Worm (Caenorhabditis elegans) whole organism, mixed stage, embryonic: ENCODE data around the gene mltn-1.

Experiments
- M03D4.4 ChIP-seq: sonication (generic microtip); optimal IDR thresholded peaks from 2 replicates; lab custom pipeline; 2017; ENCODE audit warnings: mild to moderate bottlenecking, missing genetic modification characterization, missing compliant biosample characterization
- bed-3 ChIP-seq: fragments of 200-800 bp; sonication (Bioruptor generic); optimal IDR thresholded peaks from 3 replicates; lab custom pipeline; 2018; ENCODE audit warnings: mild to moderate bottlenecking, missing genetic modification characterization, moderate library complexity, missing compliant biosample characterization
- blmp-1 ChIP-seq: fragments of 150-350 bp; optimal IDR thresholded peaks from 2 replicates; lab custom pipeline; 2014; ENCODE audit warnings: missing biosample characterization, missing genetic modification characterization
- ceh-39 ChIP-seq: fragments of 150-350 bp; optimal IDR thresholded peaks from 2 replicates; lab custom pipeline; 2014; ENCODE audit warnings: missing biosample characterization, missing genetic modification characterization
- ceh-43 ChIP-seq: fragments of 200-800 bp; sonication (Bioruptor generic); optimal IDR thresholded peaks from 2 replicates; lab custom pipeline; 2018; ENCODE audit warnings: mild to moderate bottlenecking, missing genetic modification characterization, moderate library complexity, missing compliant biosample characterization
- ceh-83 ChIP-seq: fragments of 200-800 bp; sonication (Bioruptor generic); optimal IDR thresholded peaks from 2 replicates; lab custom pipeline; 2018; ENCODE audit warnings: mild to moderate bottlenecking, missing genetic modification characterization, missing compliant biosample characterization
- ces-1 ChIP-seq: fragments of 150-350 bp; optimal IDR thresholded peaks from 2 replicates; lab custom pipeline; 2014; ENCODE audit warnings: missing biosample characterization, missing genetic modification reagents, missing genetic modification characterization
- drap-1 ChIP-seq: fragments of 200-800 bp; sonication (Bioruptor generic); optimal IDR thresholded peaks from 3 replicates; lab custom pipeline; 2018; ENCODE audit warnings: mild to moderate bottlenecking, missing genetic modification characterization, missing compliant biosample characterization
- elt-1 ChIP-seq: sonication (generic microtip); optimal IDR thresholded peaks from 2 replicates; lab custom pipeline; 2017; ENCODE audit warnings: missing genetic modification characterization, mild to moderate bottlenecking, missing compliant biosample characterization, antibody characterized with exemption, moderate library complexity, borderline replicate concordance; ENCODE audit not compliant: insufficient read depth
- elt-3 ChIP-seq: fragments of 150-350 bp; optimal IDR thresholded peaks from 2 replicates; lab custom pipeline; 2014; ENCODE audit warnings: missing biosample characterization, missing genetic modification characterization
- flh-1 ChIP-seq: fragments of 200-800 bp; sonication (Bioruptor generic); optimal IDR thresholded peaks from 2 replicates; lab custom pipeline; 2018; ENCODE audit warnings: mild to moderate bottlenecking, missing genetic modification characterization, moderate library complexity, missing compliant biosample characterization
- ham-2 ChIP-seq: fragments of 200-800 bp; sonication (Bioruptor generic); optimal IDR thresholded peaks from 2 replicates; lab custom pipeline; 2018; ENCODE audit warnings: mild to moderate bottlenecking, missing genetic modification characterization, missing compliant biosample characterization
- hlh-1 ChIP-seq: fragments of 150-350 bp; optimal IDR thresholded peaks from 2 replicates; lab custom pipeline; 2014; ENCODE audit warnings: missing biosample characterization, missing genetic modification reagents, missing genetic modification characterization
- lin-13 ChIP-seq: fragments of 150-350 bp; optimal IDR thresholded peaks from 2 replicates; lab custom pipeline; 2014; ENCODE audit warnings: missing biosample characterization, missing genetic modification characterization
- lin-32 ChIP-seq: fragments of 200-800 bp; sonication (Bioruptor generic); optimal IDR thresholded peaks from 2 replicates; lab custom pipeline; 2018; ENCODE audit warnings: mild to moderate bottlenecking, missing genetic modification characterization, missing compliant biosample characterization
- lsy-2 ChIP-seq: fragments of 150-350 bp; optimal IDR thresholded peaks from 2 replicates; lab custom pipeline; 2014; ENCODE audit warnings: missing biosample characterization, missing genetic modification characterization
- mab-5 ChIP-seq: fragments of 150-350 bp; optimal IDR thresholded peaks from 2 replicates; lab custom pipeline; 2014; ENCODE audit warnings: missing biosample characterization, missing genetic modification characterization
- mls-2 ChIP-seq: sonication (generic microtip); optimal IDR thresholded peaks from 2 replicates; lab custom pipeline; 2016; ENCODE audit warnings: mild to moderate bottlenecking, missing genetic modification characterization, moderate library complexity, missing compliant biosample characterization
- nhr-12 ChIP-seq: fragments of 150-350 bp; optimal IDR thresholded peaks from 2 replicates; lab custom pipeline; 2014; ENCODE audit warnings: missing biosample characterization, missing genetic modification characterization
- nhr-2 ChIP-seq: fragments of 150-350 bp; optimal IDR thresholded peaks from 2 replicates; lab custom pipeline; 2014; ENCODE audit warnings: missing biosample characterization, missing genetic modification characterization
- nhr-237 ChIP-seq: fragments of 150-350 bp; optimal IDR thresholded peaks from 2 replicates; lab custom pipeline; 2014; ENCODE audit warnings: missing biosample characterization, missing genetic modification characterization
- nhr-28 ChIP-seq: fragments of 150-350 bp; optimal IDR thresholded peaks from 2 replicates; lab custom pipeline; 2014; ENCODE audit warnings: missing biosample characterization, missing genetic modification characterization
- nhr-76 ChIP-seq: sonication (generic microtip); optimal IDR thresholded peaks from 2 replicates; lab custom pipeline; 2017; ENCODE audit warnings: missing biosample characterization, missing genetic modification characterization
- pha-4 ChIP-seq: fragments of 150-350 bp; optimal IDR thresholded peaks from 2 replicates; lab custom pipeline; 2018; ENCODE audit warnings: missing biosample characterization, missing genetic modification reagents, missing genetic modification characterization
- sem-2 ChIP-seq: fragments of 200-800 bp; sonication (Bioruptor generic); optimal IDR thresholded peaks from 2 replicates; lab custom pipeline; 2018; ENCODE audit warnings: mild to moderate bottlenecking, missing genetic modification characterization, missing compliant biosample characterization
- snpc-4 ChIP-seq: fragments of 150-350 bp; optimal IDR thresholded peaks from 2 replicates; lab custom pipeline; 2014; ENCODE audit warnings: missing biosample characterization, missing genetic modification characterization
- sptf-1 ChIP-seq: sonication (generic microtip); optimal IDR thresholded peaks from 2 replicates; lab custom pipeline; 2017; ENCODE audit warnings: mild to moderate bottlenecking, missing genetic modification characterization, moderate library complexity, missing compliant biosample characterization
- tbx-8 ChIP-seq: fragments of 200-800 bp; sonication (Bioruptor generic); optimal IDR thresholded peaks from 2 replicates; lab custom pipeline; 2018; ENCODE audit warnings: mild to moderate bottlenecking, missing genetic modification characterization, moderate library complexity, missing compliant biosample characterization
- unc-120 ChIP-seq: sonication (generic microtip); optimal IDR thresholded peaks from 2 replicates; lab custom pipeline; 2017; ENCODE audit warnings: missing genetic modification characterization, missing compliant biosample characterization; ENCODE audit not compliant: poor library complexity, severe bottlenecking
- unc-39 ChIP-seq: fragments of 150-350 bp; optimal IDR thresholded peaks from 2 replicates; lab custom pipeline; 2014; ENCODE audit warnings: missing biosample characterization, missing genetic modification characterization
- unc-62 ChIP-seq: fragments of 150-350 bp; optimal IDR thresholded peaks from 2 replicates; lab custom pipeline; 2014; ENCODE audit warnings: missing biosample characterization, missing genetic modification reagents, missing genetic modification characterization
- zip-8 ChIP-seq: fragments of 150-350 bp; optimal IDR thresholded peaks from 2 replicates; lab custom pipeline; 2014; ENCODE audit warnings: missing biosample characterization, missing genetic modification characterization
- ztf-11 ChIP-seq: fragments of 150-350 bp; optimal IDR thresholded peaks from 2 replicates; lab custom pipeline; 2014; ENCODE audit warnings: missing biosample characterization, missing genetic modification characterization

The mltn-1 gene

ce11 chrII:13145204-13145603 lies at the start of gene mltn-1:
Gene mltn-1, minus strand, starts transcription at chrII:13145225.
- TF ChIP-seq bed-3 (GFP tag; lab: Kevin White, UChicago): no peak
- TF ChIP-seq zip-8 (tag; lab: Kevin White, UChicago): no peak
- no peak for TF ChIP-seq ceh-83 (GFP tag; lab: Kevin White, UChicago)
- no peak for TF ChIP-seq unc-62
- no peak for TF ChIP-seq sptf-1
- no peak for TF ChIP-seq ztf-11 (tag; lab: Kevin White, UChicago)
- TF ChIP-seq pha-4: no peak
- no peak for TF ChIP-seq M03D4.4 (tag; lab: Kevin White, UChicago)
- TF ChIP-seq nhr-76 (tag; lab: Kevin White, UChicago): no peak
- TF ChIP-seq nhr-237 (tag; lab: Kevin White, UChicago): no peak
- TF ChIP-seq ceh-39 (tag; lab: Kevin White, UChicago): no peak
- TF ChIP-seq hlh-1 (tag; lab: Kevin White, UChicago): no peak
- no peak for TF ChIP-seq mab-5
- no peak for TF ChIP-seq ces-1 (GFP tag; lab: Kevin White, UChicago)
- no peak for TF ChIP-seq ham-2
- no peak for TF ChIP-seq mls-2 (tag; lab: Kevin White, UChicago)
- no peak for TF ChIP-seq ceh-43 (GFP tag; lab: Kevin White, UChicago)
- no peak for TF ChIP-seq nhr-2 (tag; lab: Kevin White, UChicago)
- TF ChIP-seq drap-1 (GFP tag; lab: Kevin White, UChicago): no peak

ce11 chrII:13193563-13194103 lies 48.6 kb upstream of the mltn-1 start:
- TF ChIP-seq unc-39 (tag; lab: Kevin White, UChicago): no peak
- no peak for TF ChIP-seq bed-3 (GFP tag; lab: Kevin White, UChicago)
- TF ChIP-seq unc-62: no peak
- TF ChIP-seq lsy-2: no peak
- no peak for TF ChIP-seq elt-3 (tag; lab: Kevin White, UChicago)
- TF ChIP-seq zip-8 (tag; lab: Kevin White, UChicago): no peak
- TF ChIP-seq tbx-8 (GFP tag; lab: Kevin White, UChicago): no peak
- no peak for TF ChIP-seq nhr-76 (tag; lab: Kevin White, UChicago)
- TF ChIP-seq, all 35 proteins: peak for 0

- no peak for TF ChIP-seq ces-1 (GFP tag; lab: Kevin White, UChicago)
- TF ChIP-seq unc-120 (tag; lab: Kevin White, UChicago): no peak
- TF ChIP-seq elt-1 (tag; lab: Kevin White, UChicago): no peak
- TF ChIP-seq bed-3 (GFP tag; lab: Kevin White, UChicago): no peak
- no peak for TF ChIP-seq unc-62
- no peak for TF ChIP-seq flh-1
Observed at ce11 chrII:13190412-13190811, 45.4 kb upstream of the mltn-1 start.

DNA sequence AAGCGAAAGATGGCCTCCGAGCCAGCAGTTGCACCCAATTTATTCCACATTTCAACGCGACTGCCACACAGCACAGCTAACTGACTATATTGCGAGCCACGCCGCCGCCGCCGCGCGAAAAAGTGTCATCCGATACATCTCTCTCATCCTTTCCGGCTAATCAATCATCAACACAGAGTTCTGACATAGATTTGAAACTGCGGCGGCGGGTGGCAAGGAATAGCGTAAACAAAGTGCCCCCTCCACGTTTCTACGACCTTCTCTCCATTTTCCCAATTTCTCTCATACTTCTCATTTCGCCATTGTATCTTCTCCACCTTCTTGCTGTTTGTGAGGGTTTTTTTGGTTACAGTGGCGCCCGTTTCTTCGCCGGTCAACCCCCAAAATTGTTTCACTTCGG lies 44.3 kb upstream of the mltn-1 start:
- TF ChIP-seq M03D4.4 (tag; lab: Kevin White, UChicago) (peak; percentile 31), mab-5 (no peak), nhr-12 (tag; lab: Kevin White, UChicago) (no peak), elt-3 (tag; lab: Kevin White, UChicago) (no peak), snpc-4 (no peak), unc-62 (peak; percentile 93), nhr-237 (tag; lab: Kevin White, UChicago) (no peak), drap-1 (GFP tag; lab: Kevin White, UChicago) (no peak), lsy-2 (no peak), ham-2 (peak; percentile 81), sptf-1 (no peak), unc-120 (tag; lab: Kevin White, UChicago) (peak; percentile 57)

- TF ChIP-seq nhr-28: no peak
- TF ChIP-seq nhr-2 (tag; lab: Kevin White, UChicago): no peak
- TF ChIP-seq drap-1 (GFP tag; lab: Kevin White, UChicago): no peak
- no peak for TF ChIP-seq elt-1 (tag; lab: Kevin White, UChicago)
- no peak for TF ChIP-seq tbx-8 (GFP tag; lab: Kevin White, UChicago)
- no peak for TF ChIP-seq M03D4.4 (tag; lab: Kevin White, UChicago)
- no peak for TF ChIP-seq bed-3 (GFP tag; lab: Kevin White, UChicago)
- no peak for TF ChIP-seq lin-13 (tag; lab: Kevin White, UChicago)
- TF ChIP-seq ceh-43 (GFP tag; lab: Kevin White, UChicago): no peak
- TF ChIP-seq unc-120 (tag; lab: Kevin White, UChicago): no peak
- TF ChIP-seq sptf-1: no peak
- no peak for TF ChIP-seq sem-2 (GFP tag; lab: Kevin White, UChicago)
- no peak for TF ChIP-seq hlh-1 (tag; lab: Kevin White, UChicago)
- TF ChIP-seq blmp-1 (tag; lab: Kevin White, UChicago): no peak
- no peak for TF ChIP-seq nhr-237 (tag; lab: Kevin White, UChicago)
- no peak for TF ChIP-seq lin-32 (GFP tag; lab: Kevin White, UChicago)
- TF ChIP-seq unc-62: no peak
Observed at ce11 chrII:13188084-13188483, 43.1 kb upstream of the mltn-1 start.
